Worm (Caenorhabditis elegans) whole organism, early embryonic: Measurements from ENCODE around the gene C49F8.1.

ENCODE experiments used
- B0310.2 ChIP-seq: sonication (generic microtip); optimal IDR thresholded peaks from 2 replicates; lab custom pipeline; 2016; ENCODE audit warnings: mild to moderate bottlenecking, missing genetic modification characterization, missing compliant biosample characterization
- aly-1 ChIP-seq: sonication (generic microtip); optimal IDR thresholded peaks from 2 replicates; lab custom pipeline; 2016; ENCODE audit warnings: missing genetic modification characterization, missing compliant biosample characterization
- ama-1 ChIP-seq: fragments of 150-350 bp; optimal IDR thresholded peaks from 2 replicates; lab custom pipeline; 2014
- ceh-13 ChIP-seq: fragments of 200-800 bp; sonication (Bioruptor generic); optimal IDR thresholded peaks from 2 replicates; lab custom pipeline; 2018; ENCODE audit warnings: mild to moderate bottlenecking, missing genetic modification characterization, missing compliant biosample characterization
- ceh-36 ChIP-seq: sonication (generic microtip); optimal IDR thresholded peaks from 2 replicates; lab custom pipeline; 2016; ENCODE audit warnings: missing genetic modification characterization, inconsistent platforms, missing compliant biosample characterization
- ets-7 ChIP-seq: sonication (generic microtip); optimal IDR thresholded peaks from 2 replicates; lab custom pipeline; 2016; ENCODE audit warnings: missing genotype, missing genetic modification characterization, missing compliant biosample characterization
- flt-1 ChIP-seq: fragments of 200-800 bp; sonication (Bioruptor generic); IDR thresholded peaks from 2 replicates; pipeline ENCODE4 v1.3.6; 2022; ENCODE audit warnings: missing genetic modification characterization, missing compliant biosample characterization
- hnd-1 ChIP-seq: sonication (generic microtip); optimal IDR thresholded peaks from 2 replicates; lab custom pipeline; 2016; ENCODE audit warnings: missing genetic modification characterization, missing compliant biosample characterization
- scrt-1 ChIP-seq: fragments of 200-800 bp; sonication (Bioruptor generic); IDR thresholded peaks from 2 replicates; pipeline ENCODE4 v1.3.6; 2022; ENCODE audit warnings: missing genetic modification characterization, missing compliant biosample characterization
- tbx-11 ChIP-seq: fragments of 200-800 bp; sonication (Bioruptor generic); IDR thresholded peaks from 2 replicates; pipeline ENCODE4 v1.3.6; 2022; ENCODE audit warnings: missing genetic modification characterization, missing compliant biosample characterization
- tbx-37 ChIP-seq: fragments of 200-800 bp; sonication (Bioruptor generic); conservative IDR thresholded peaks from 2 replicates; pipeline ENCODE4 v1.3.6; 2022; ENCODE audit warnings: missing genetic modification reagents, missing genetic modification characterization, missing compliant biosample characterization
- tra-4 ChIP-seq: sonication (generic microtip); optimal IDR thresholded peaks from 2 replicates; lab custom pipeline; 2017; ENCODE audit warnings: missing genetic modification characterization, missing compliant biosample characterization

ce11 chrX:13376185-13376584 is 11.4 kb upstream of the C49F8.1 start:
- TF ChIP-seq tbx-11 (GFP tag; lab: Robert Waterston, UW) (no peak), scrt-1 (GFP tag; lab: Robert Waterston, UW) (no peak), flt-1 (GFP tag; lab: Robert Waterston, UW) (no peak), tbx-37 (GFP tag; lab: Robert Waterston, UW) (no peak), ama-1 (no peak), B0310.2 (no peak), ceh-36 (tag; lab: Kevin White, UChicago) (no peak), hnd-1 (no peak), tra-4 (tag; lab: Kevin White, UChicago) (no peak), ceh-13 (GFP tag; lab: Kevin White, UChicago) (no peak), aly-1 (no peak), ets-7 (tag; lab: Kevin White, UChicago) (no peak)
